Fruit fly (Drosophila melanogaster) whole organism, embryonic: Measurements from ENCODE around the gene NKCC.

Experiments
- Abd-B ChIP-seq: fragments of 200-800 bp; sonication (Bioruptor generic); optimal IDR thresholded peaks from 2 replicates; lab custom pipeline; 2018; ENCODE audit warnings: missing biosample characterization, mild to moderate bottlenecking, missing genetic modification characterization, moderate library complexity
- BEAF-32 ChIP-seq: fragments of 200-800 bp; sonication (Bioruptor generic); optimal IDR thresholded peaks from 3 replicates; lab custom pipeline; 2017; ENCODE audit warnings: missing biosample characterization, missing genetic modification characterization, mild to moderate bottlenecking, moderate library complexity, missing genetic modification reagents
- CG1024 ChIP-seq: fragments of 200-800 bp; sonication (Bioruptor generic); IDR thresholded peaks from 2 replicates; pipeline ENCODE4 v1.3.6; 2022; ENCODE audit warnings: missing biosample characterization, missing genetic modification characterization
- CG12942 ChIP-seq: fragments of 200-800 bp; sonication (Bioruptor generic); optimal IDR thresholded peaks from 3 replicates; lab custom pipeline; 2016; ENCODE audit warnings: missing biosample characterization, missing genetic modification characterization
- CG15601 ChIP-seq: fragments of 200-800 bp; sonication (Bioruptor generic); optimal IDR thresholded peaks from 3 replicates; lab custom pipeline; 2019; ENCODE audit warnings: missing biosample characterization, mild to moderate bottlenecking, missing genetic modification characterization, moderate library complexity
- CG16863 ChIP-seq: fragments of 200-800 bp; sonication (Bioruptor generic); optimal IDR thresholded peaks from 3 replicates; lab custom pipeline; 2016; ENCODE audit warnings: missing biosample characterization, missing genetic modification characterization
- CG17361 ChIP-seq: fragments of 200-800 bp; sonication (Bioruptor generic); IDR thresholded peaks from 3 replicates; pipeline ENCODE4 v1.3.6; 2022; ENCODE audit warnings: missing biosample characterization, missing genetic modification characterization
- CG18476 ChIP-seq: fragments of 200-800 bp; sonication (Bioruptor generic); optimal IDR thresholded peaks from 2 replicates; lab custom pipeline; 2016; ENCODE audit warnings: missing biosample characterization, mild to moderate bottlenecking, missing genetic modification characterization
- CG2129 ChIP-seq: fragments of 200-800 bp; sonication (Bioruptor generic); IDR thresholded peaks from 2 replicates; pipeline ENCODE4 v1.3.6; 2022; ENCODE audit warnings: missing biosample characterization, missing genetic modification characterization; ENCODE audit not compliant: partially characterized antibody
- CG32772 ChIP-seq: fragments of 200-800 bp; sonication (Bioruptor generic); IDR thresholded peaks from 2 replicates; pipeline ENCODE4 v1.3.6; 2022; ENCODE audit warnings: missing biosample characterization, missing genetic modification characterization
- CG7357 ChIP-seq: fragments of 200-800 bp; sonication (Bioruptor generic); IDR thresholded peaks from 3 replicates; pipeline ENCODE4 v1.3.6; 2022; ENCODE audit warnings: missing biosample characterization, missing genetic modification characterization
- CG7839 ChIP-seq: fragments of 200-800 bp; sonication (Bioruptor generic); optimal IDR thresholded peaks from 3 replicates; lab custom pipeline; 2018; ENCODE audit warnings: missing biosample characterization, mild to moderate bottlenecking, missing genetic modification characterization, moderate library complexity
- Doc2 ChIP-seq: fragments of 200-800 bp; sonication (Bioruptor generic); IDR thresholded peaks from 2 replicates; pipeline ENCODE4 v1.3.6; 2022; ENCODE audit warnings: missing biosample characterization, missing genetic modification characterization
- Fer2 ChIP-seq: fragments of 200-800 bp; sonication (Bioruptor generic); optimal IDR thresholded peaks from 2 replicates; lab custom pipeline; 2018; ENCODE audit warnings: missing biosample characterization, mild to moderate bottlenecking, missing genetic modification characterization, moderate library complexity
- Gug ChIP-seq: fragments of 200-800 bp; sonication (Bioruptor generic); IDR thresholded peaks from 4 replicates; pipeline ENCODE4 v1.3.6; 2022; ENCODE audit warnings: missing biosample characterization, missing genetic modification characterization
- H2.0 ChIP-seq: fragments of 200-800 bp; sonication (Bioruptor generic); IDR thresholded peaks from 2 replicates; pipeline ENCODE4 v1.3.6; 2022; ENCODE audit warnings: missing biosample characterization, missing genetic modification characterization
- Hmr ChIP-seq: fragments of 200-800 bp; sonication (Bioruptor generic); optimal IDR thresholded peaks from 3 replicates; lab custom pipeline; 2017; ENCODE audit warnings: mild to moderate bottlenecking, missing biosample characterization, missing genetic modification reagents, missing genetic modification characterization
- Med ChIP-seq: fragments of 200-800 bp; sonication (Bioruptor generic); peaks from one replicate; lab custom pipeline; 2016; ENCODE audit warnings: missing biosample characterization, missing genetic modification characterization, mild to moderate bottlenecking, inconsistent platforms, moderate library complexity
- Mrtf ChIP-seq: fragments of 200-800 bp; sonication (Bioruptor generic); IDR thresholded peaks from 3 replicates; pipeline ENCODE4 v1.3.6; 2022; ENCODE audit warnings: missing biosample characterization, missing genetic modification characterization
- Myb ChIP-seq: fragments of 200-800 bp; sonication (Bioruptor generic); optimal IDR thresholded peaks from 2 replicates; lab custom pipeline; 2016; ENCODE audit warnings: missing biosample characterization, missing genetic modification characterization
- Nf-YB ChIP-seq: fragments of 200-800 bp; sonication (Bioruptor generic); optimal IDR thresholded peaks from 3 replicates; lab custom pipeline; 2019; ENCODE audit warnings: missing biosample characterization, mild to moderate bottlenecking, missing genetic modification characterization, moderate library complexity
- Nf-YC ChIP-seq: fragments of 200-800 bp; optimal IDR thresholded peaks from 3 replicates; lab custom pipeline; 2019; ENCODE audit warnings: missing biosample characterization, mild to moderate bottlenecking, missing genetic modification characterization, moderate library complexity
- Pdp1 ChIP-seq, 2 experiments: fragments of 200-800 bp; sonication (Bioruptor generic); optimal IDR thresholded peaks; 3 replicates each; lab custom pipeline; 2016; ENCODE audit warnings: missing biosample characterization in 2 of 2, missing genetic modification characterization in 2 of 2, mild to moderate bottlenecking in 1 of 2, moderate library complexity in 1 of 2
- Ptx1 ChIP-seq: fragments of 200-800 bp; sonication (Bioruptor generic); IDR thresholded peaks from 2 replicates; pipeline ENCODE4 v1.3.6; 2022; ENCODE audit warnings: missing biosample characterization, missing genetic modification characterization
- Sry-δ ChIP-seq: fragments of 200-800 bp; sonication (Bioruptor generic); optimal IDR thresholded peaks from 2 replicates; lab custom pipeline; 2016; ENCODE audit warnings: missing biosample characterization, missing genetic modification characterization
- Vsx1 ChIP-seq: fragments of 200-800 bp; sonication (Bioruptor generic); optimal IDR thresholded peaks from 2 replicates; lab custom pipeline; 2017; ENCODE audit warnings: missing biosample characterization, mild to moderate bottlenecking, missing genetic modification characterization, missing genetic modification reagents
- YL-1 ChIP-seq: fragments of 200-800 bp; sonication (Bioruptor generic); optimal IDR thresholded peaks from 3 replicates; lab custom pipeline; 2017; ENCODE audit warnings: missing biosample characterization, mild to moderate bottlenecking, missing genetic modification characterization
- ac ChIP-seq: fragments of 200-800 bp; sonication (Bioruptor generic); optimal IDR thresholded peaks from 3 replicates; lab custom pipeline; 2017; ENCODE audit warnings: missing biosample characterization, mild to moderate bottlenecking, missing genetic modification characterization
- cas ChIP-seq: fragments of 200-800 bp; sonication (Bioruptor generic); IDR thresholded peaks from 2 replicates; pipeline ENCODE4 v1.3.6; 2022; ENCODE audit warnings: missing biosample characterization, missing genetic modification characterization
- cato ChIP-seq: fragments of 200-800 bp; sonication (Bioruptor generic); optimal IDR thresholded peaks from 2 replicates; lab custom pipeline; 2016; ENCODE audit warnings: missing biosample characterization, missing genetic modification characterization, borderline replicate concordance
- chinmo ChIP-seq: fragments of 200-800 bp; sonication (Bioruptor generic); IDR thresholded peaks from 4 replicates; pipeline ENCODE4 v1.3.6; 2022; ENCODE audit warnings: missing biosample characterization, missing genetic modification characterization; ENCODE audit not compliant: partially characterized antibody
- dm ChIP-seq: fragments of 200-800 bp; sonication (Bioruptor generic); optimal IDR thresholded peaks from 3 replicates; lab custom pipeline; 2016; ENCODE audit warnings: missing biosample characterization, missing genetic modification characterization
- ewg ChIP-seq: fragments of 200-800 bp; sonication (Bioruptor generic); optimal IDR thresholded peaks from 3 replicates; lab custom pipeline; 2017; ENCODE audit warnings: mild to moderate bottlenecking, missing biosample characterization, missing genetic modification reagents, missing genetic modification characterization
- gfzf ChIP-seq: fragments of 200-800 bp; sonication (Bioruptor generic); optimal IDR thresholded peaks from 2 replicates; lab custom pipeline; 2016; ENCODE audit warnings: missing biosample characterization, mild to moderate bottlenecking, missing genetic modification characterization, moderate library complexity
- grau ChIP-seq: fragments of 200-800 bp; optimal IDR thresholded peaks from 3 replicates; lab custom pipeline; 2019; ENCODE audit warnings: missing biosample characterization, mild to moderate bottlenecking, missing genetic modification characterization, moderate library complexity
- hbn ChIP-seq: fragments of 200-800 bp; sonication (Bioruptor generic); IDR thresholded peaks from 2 replicates; pipeline ENCODE4 v1.3.6; 2022; ENCODE audit warnings: missing biosample characterization, missing genetic modification characterization; ENCODE audit not compliant: partially characterized antibody
- lmd ChIP-seq: fragments of 200-800 bp; sonication (Bioruptor generic); IDR thresholded peaks from 2 replicates; pipeline ENCODE4 v1.3.6; 2022; ENCODE audit warnings: missing biosample characterization, missing genetic modification characterization
- luna ChIP-seq: fragments of 200-800 bp; sonication (Bioruptor generic); optimal IDR thresholded peaks from 2 replicates; lab custom pipeline; 2016; ENCODE audit warnings: missing biosample characterization, missing genetic modification characterization
- mam ChIP-seq: fragments of 200-800 bp; sonication (Bioruptor generic); optimal IDR thresholded peaks from 3 replicates; lab custom pipeline; 2016; ENCODE audit warnings: missing biosample characterization, missing genetic modification characterization
- otp ChIP-seq: fragments of 200-800 bp; sonication (Bioruptor generic); IDR thresholded peaks from 3 replicates; pipeline ENCODE4, ENCODE4 v1.3.6; 2022; ENCODE audit warnings: missing biosample characterization, missing genetic modification characterization
- pan ChIP-seq, 4 experiments: fragments of >200 bp in 3 of 4; fragments of 200-800 bp in 1 of 4; sonication (Bioruptor generic) in 1 of 4; optimal IDR thresholded peaks in 3 of 4; IDR thresholded peaks in 1 of 4; 2 replicates each; pipeline versions ENCODE4 v1.3.6 to Lab custom; 2017 to 2022; ENCODE audit warnings: missing biosample characterization in 2 of 4, missing genetic modification characterization in 2 of 4, mixed read lengths in 1 of 4
- pfk ChIP-seq: fragments of 200-800 bp; sonication (Bioruptor generic); optimal IDR thresholded peaks from 2 replicates; lab custom pipeline; 2018; ENCODE audit warnings: missing biosample characterization, mild to moderate bottlenecking, missing genetic modification characterization, moderate library complexity
- pros ChIP-seq: fragments of 200-800 bp; sonication (Bioruptor generic); optimal IDR thresholded peaks from 3 replicates; lab custom pipeline; 2019; ENCODE audit warnings: missing biosample characterization, mild to moderate bottlenecking, missing genetic modification characterization, moderate library complexity
- repo ChIP-seq: fragments of 200-800 bp; sonication (Bioruptor generic); optimal IDR thresholded peaks from 2 replicates; lab custom pipeline; 2016; ENCODE audit warnings: missing biosample characterization, missing genetic modification characterization
- row ChIP-seq: fragments of 200-800 bp; sonication (Bioruptor generic); IDR thresholded peaks from 3 replicates; pipeline ENCODE4 v1.3.6; 2022; ENCODE audit warnings: missing biosample characterization, missing genetic modification characterization
- seq ChIP-seq: fragments of 200-800 bp; sonication (Bioruptor generic); IDR thresholded peaks from 2 replicates; pipeline ENCODE4 v1.3.6; 2022; ENCODE audit warnings: missing biosample characterization, missing genetic modification characterization
- so ChIP-seq: fragments of 200-800 bp; sonication (Bioruptor generic); IDR thresholded peaks from 3 replicates; pipeline ENCODE4 v1.3.6; 2022; ENCODE audit warnings: missing biosample characterization, missing genetic modification characterization
- tx ChIP-seq: fragments of 200-800 bp; sonication (Bioruptor generic); optimal IDR thresholded peaks from 2 replicates; lab custom pipeline; 2016; ENCODE audit warnings: missing biosample characterization, missing genetic modification characterization
- unpg ChIP-seq: fragments of 200-800 bp; sonication (Bioruptor generic); optimal IDR thresholded peaks from 3 replicates; lab custom pipeline; 2018; ENCODE audit warnings: missing biosample characterization, mild to moderate bottlenecking, missing genetic modification characterization, moderate library complexity

NKCC gene

dm6 chr3R:5463199-5463949, 39.1 kb downstream of the NKCC start (continued):
- TF ChIP-seq otp (GFP tag; lab: Robert Waterston, UW) = no peak
- TF ChIP-seq CG18476 (GFP tag; lab: Kevin White, UChicago) = no peak
- no peak for TF ChIP-seq CG32772 (GFP tag; lab: Robert Waterston, UW)
- no peak for TF ChIP-seq cas (GFP tag; lab: Robert Waterston, UW)
- peak; percentile 45 for TF ChIP-seq Med
- TF ChIP-seq Abd-B (GFP tag; lab: Kevin White, UChicago) = no peak
- TF ChIP-seq CG2129 (GFP tag; lab: Robert Waterston, UW) = no peak
- TF ChIP-seq H2.0 = no peak
- TF ChIP-seq YL-1 (GFP tag; lab: Kevin White, UChicago) = peak; percentile 43
- no peak for TF ChIP-seq luna (GFP tag; lab: Kevin White, UChicago)
- TF ChIP-seq ewg (GFP tag; lab: Kevin White, UChicago) = no peak
- no peak for TF ChIP-seq grau (tag; lab: Kevin White, UChicago)
- TF ChIP-seq Ptx1 (GFP tag; lab: Robert Waterston, UW) = no peak
- TF ChIP-seq row (GFP tag; lab: Robert Waterston, UW) = peak; percentile 39; the same call in 1 of the 3 replicates
- TF ChIP-seq chinmo = peak; percentile 70; the same call in 1 of the 4 replicates
- TF ChIP-seq seq = no peak
- no peak for TF ChIP-seq lmd (GFP tag; lab: Robert Waterston, UW)
- no peak for TF ChIP-seq Nf-YB (GFP tag; lab: Kevin White, UChicago)
- TF ChIP-seq Fer2 = no peak
- no peak for TF ChIP-seq CG7357 (GFP tag; lab: Robert Waterston, UW)
- TF ChIP-seq CG1024 (GFP tag; lab: Robert Waterston, UW) = no peak
- TF ChIP-seq Myb = peak; percentile 13
- no peak for TF ChIP-seq CG16863
- peak; percentile 34 for TF ChIP-seq BEAF-32
- peak; percentile 25 for TF ChIP-seq pros (GFP tag; lab: Kevin White, UChicago)
- no peak for TF ChIP-seq pan (optimal IDR thresholded peaks at IDR 0.05; lab: Kevin White, UChicago)
- no peak for TF ChIP-seq pan (GFP tag; optimal IDR thresholded peaks at IDR 0.05 in 1 of 2, IDR thresholded peaks at IDR 0.05 in 1 of 2)
- TF ChIP-seq CG17361 (GFP tag; lab: Robert Waterston, UW) = no peak; the same call in 2 of the 3 replicates
- peak; percentile 17 for TF ChIP-seq Hmr (GFP tag; lab: Kevin White, UChicago)
- peak in 1 of 2 experiments; percentile 66 for TF ChIP-seq Pdp1 (GFP tag; optimal IDR thresholded peaks at IDR 0.05; lab: Kevin White, UChicago)
- TF ChIP-seq Vsx1 (GFP tag; lab: Kevin White, UChicago) = no peak
- no peak for TF ChIP-seq so (GFP tag; lab: Robert Waterston, UW)
- no peak for TF ChIP-seq mam
- no peak for TF ChIP-seq repo (GFP tag; lab: Kevin White, UChicago)
- peak; percentile 26 for TF ChIP-seq Nf-YC (tag; lab: Kevin White, UChicago)
- no peak for TF ChIP-seq Doc2 (GFP tag; lab: Robert Waterston, UW)
- TF ChIP-seq tx (GFP tag; lab: Kevin White, UChicago) = no peak
- no peak for TF ChIP-seq Mrtf (GFP tag; lab: Robert Waterston, UW)
- TF ChIP-seq Sry-δ (GFP tag; lab: Kevin White, UChicago) = peak; percentile 35
- no peak; the same call in none of the 2 replicates for TF ChIP-seq hbn (GFP tag; lab: Robert Waterston, UW)
- TF ChIP-seq cato (GFP tag; lab: Kevin White, UChicago) = no peak
- TF ChIP-seq ac (GFP tag; lab: Kevin White, UChicago) = no peak
- no peak for TF ChIP-seq CG12942 (GFP tag; lab: Kevin White, UChicago)
- TF ChIP-seq CG15601 (tag; lab: Kevin White, UChicago) = no peak
- TF ChIP-seq Gug (GFP tag; lab: Robert Waterston, UW) = no peak
- no peak for TF ChIP-seq pfk (GFP tag; lab: Kevin White, UChicago)
- TF ChIP-seq dm (GFP tag; lab: Kevin White, UChicago) = no peak
- TF ChIP-seq gfzf = peak; percentile 86
- TF ChIP-seq CG7839 = no peak
- TF ChIP-seq unpg (GFP tag; lab: Kevin White, UChicago) = no peak
